Worm (Caenorhabditis elegans): ENCODE data around the gene cyld-1.

ce11 chrIII:9862469-9862868, 48.0 kb downstream of the cyld-1 start:
- no peak for TF ChIP-seq R02D3.7 (tag; optimal IDR thresholded peaks at IDR 0.05)
- no peak for TF ChIP-seq nhr-77 (tag; optimal IDR thresholded peaks at IDR 0.05)
- TF ChIP-seq snpc-4 (tag; optimal IDR thresholded peaks at IDR 0.05): no peak
- no peak for TF ChIP-seq unc-62 (GFP tag; optimal IDR thresholded peaks at IDR 0.05)
- TF ChIP-seq ztf-11 (tag; optimal IDR thresholded peaks at IDR 0.05): no peak
